Worm (Caenorhabditis elegans) whole organism, midembryonic: ENCODE measurements around the gene ppm-1.H.

Experiments used
- T22C8.4 ChIP-seq: fragments of 200-800 bp; sonication (Bioruptor generic); IDR thresholded peaks from 2 replicates; pipeline ENCODE4 v1.3.6; 2022; ENCODE audit warnings: missing genetic modification characterization, missing compliant biosample characterization
- cog-1 ChIP-seq: sonication (generic microtip); optimal IDR thresholded peaks from 2 replicates; lab custom pipeline; 2016; ENCODE audit warnings: missing genetic modification characterization, missing compliant biosample characterization
- flt-1 ChIP-seq: fragments of 200-800 bp; sonication (Bioruptor generic); IDR thresholded peaks from 2 replicates; pipeline ENCODE4 v1.3.6; 2022; ENCODE audit warnings: missing genetic modification characterization, missing compliant biosample characterization
- klf-2 ChIP-seq: fragments of 200-800 bp; sonication (Bioruptor generic); conservative IDR thresholded peaks from 2 replicates; pipeline ENCODE4 v1.3.6; 2022; ENCODE audit warnings: missing genetic modification reagents, missing genetic modification characterization, missing compliant biosample characterization
- med-1 ChIP-seq: sonication (generic microtip); optimal IDR thresholded peaks from 2 replicates; lab custom pipeline; 2017; ENCODE audit warnings: missing genetic modification characterization, mild to moderate bottlenecking, missing compliant biosample characterization, antibody characterized with exemption, missing genetic modification reagents; ENCODE audit not compliant: insufficient read depth
- ref-1 ChIP-seq: fragments of 200-800 bp; sonication (Bioruptor generic); conservative IDR thresholded peaks from 2 replicates; pipeline ENCODE4 v1.3.6; 2022; ENCODE audit warnings: missing genetic modification reagents, missing genetic modification characterization, missing compliant biosample characterization
- tab-1 ChIP-seq: fragments of 200-800 bp; sonication (Bioruptor generic); IDR thresholded peaks from 2 replicates; pipeline ENCODE4 v1.3.6; 2022; ENCODE audit warnings: missing genetic modification characterization, missing compliant biosample characterization
- ztf-23 ChIP-seq: fragments of 200-800 bp; sonication (Bioruptor generic); IDR thresholded peaks from 2 replicates; pipeline ENCODE4 v1.3.6; 2022; ENCODE audit warnings: missing genetic modification reagents, missing genetic modification characterization, missing compliant biosample characterization
- ztf-29 ChIP-seq: fragments of 200-800 bp; sonication (Bioruptor generic); IDR thresholded peaks from 2 replicates; pipeline ENCODE4 v1.3.6; 2022; ENCODE audit warnings: missing genetic modification reagents, missing genetic modification characterization, missing compliant biosample characterization

The ppm-1.H gene

DNA sequence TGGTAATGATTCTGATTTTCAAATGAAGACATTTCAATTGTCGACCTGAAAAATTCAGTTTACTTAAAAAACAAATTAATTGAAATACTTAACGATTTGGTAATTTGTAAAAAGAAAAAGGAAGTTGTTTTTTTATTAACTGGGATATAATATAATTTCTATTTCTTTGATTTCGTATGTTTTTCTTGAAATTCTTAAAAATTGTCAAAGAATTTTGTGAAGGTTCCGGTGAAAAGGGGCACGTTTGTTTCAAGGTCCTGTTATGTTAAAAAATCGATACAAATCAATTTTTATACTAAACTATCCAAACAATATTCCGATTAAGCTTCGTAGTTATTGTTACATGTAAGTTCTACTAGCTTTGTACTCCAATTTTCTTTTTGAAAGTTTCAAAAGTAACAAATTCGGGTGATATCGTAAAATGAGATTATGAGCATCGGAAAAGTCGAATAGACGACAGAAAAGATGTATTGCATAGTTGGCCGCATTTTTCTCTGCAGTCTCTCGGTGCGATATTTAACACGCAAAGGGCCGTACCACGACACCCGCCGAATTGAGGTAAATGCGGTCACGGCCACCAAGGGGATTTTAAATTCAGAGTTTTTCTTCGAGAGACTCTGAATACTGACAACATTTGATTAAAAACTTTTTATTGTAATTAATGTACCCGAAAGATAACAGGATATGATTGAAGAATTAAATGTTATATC is 8.8 kb downstream of the ppm-1.H start, which contains the start of gene Y39C12A.9:
Gene Y39C12A.9 (minus strand): TSS at position 51 of the 710 bp plus-strand sequence.
- no peak for TF ChIP-seq ztf-23
- no peak for TF ChIP-seq med-1 (GFP tag; lab: Kevin White, UChicago)
- TF ChIP-seq ztf-29 (GFP tag; lab: Robert Waterston, UW) = no peak
- TF ChIP-seq T22C8.4 (GFP tag; lab: Robert Waterston, UW) = no peak
- TF ChIP-seq flt-1 (GFP tag; lab: Robert Waterston, UW) = no peak
- no peak for TF ChIP-seq klf-2 (GFP tag; lab: Robert Waterston, UW)
- no peak for TF ChIP-seq tab-1

- TF ChIP-seq T22C8.4 (GFP tag; lab: Robert Waterston, UW) = no peak
- no peak for TF ChIP-seq med-1 (GFP tag; lab: Kevin White, UChicago)
- no peak for TF ChIP-seq cog-1 (tag; lab: Kevin White, UChicago)
- no peak for TF ChIP-seq tab-1
These were observed 15.5 kb downstream of the ppm-1.H start, which contains the start of gene dnj-26 for ce11 chrIV:12252579-12252978. dnj-26 (minus strand) TSS chrIV:12252679.

- TF ChIP-seq tab-1 (no peak), ref-1 (GFP tag; lab: Robert Waterston, UW) (no peak), ztf-29 (GFP tag; lab: Robert Waterston, UW) (no peak), med-1 (GFP tag; lab: Kevin White, UChicago) (no peak), ztf-23 (no peak), klf-2 (GFP tag; lab: Robert Waterston, UW) (no peak)
These were observed 23.4 kb downstream of the ppm-1.H start, which contains the start of gene sre-15 for ce11 chrIV:12244706-12245105. sre-15 (minus strand) TSS chrIV:12244806.

- no peak for TF ChIP-seq cog-1 (tag; lab: Kevin White, UChicago)
- no peak for TF ChIP-seq flt-1 (GFP tag; lab: Robert Waterston, UW)
- no peak for TF ChIP-seq ref-1 (GFP tag; lab: Robert Waterston, UW)
- TF ChIP-seq ztf-29 (GFP tag; lab: Robert Waterston, UW) = no peak
- no peak for TF ChIP-seq ztf-23
- no peak for TF ChIP-seq tab-1
- TF ChIP-seq klf-2 (GFP tag; lab: Robert Waterston, UW) = no peak
- no peak for TF ChIP-seq T22C8.4 (GFP tag; lab: Robert Waterston, UW)
- no peak for TF ChIP-seq med-1 (GFP tag; lab: Kevin White, UChicago)
These were observed 29.3 kb downstream of the ppm-1.H start, which contains the start of gene sre-19 for ce11 chrIV:12238851-12239250. sre-19 (minus strand) TSS chrIV:12238951.

DNA sequence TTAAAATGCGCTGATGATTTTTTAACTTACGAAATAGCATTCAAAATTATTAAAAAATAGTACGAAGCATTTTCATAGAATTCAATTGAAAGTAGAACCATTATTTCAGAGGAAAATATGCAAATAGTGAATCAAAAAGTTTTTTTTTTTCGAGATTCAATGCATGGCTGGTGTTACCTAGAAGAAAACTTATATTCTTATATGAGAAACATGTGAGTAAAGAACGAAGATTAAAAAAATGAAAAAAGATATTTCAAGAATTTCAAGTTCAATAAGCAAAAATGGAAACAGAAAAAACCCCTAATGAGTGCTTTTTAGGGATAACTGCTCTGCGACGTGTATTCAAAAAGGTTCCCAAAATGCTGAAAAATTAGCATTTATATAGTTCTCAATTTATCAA is 32.1 kb downstream of the ppm-1.H start, which contains the start of gene sre-16:
Gene sre-16 (minus strand): TSS at position 101 of the 400 bp plus-strand sequence.
- TF ChIP-seq klf-2 (GFP tag; lab: Robert Waterston, UW) = no peak

ce11 chrIV:12229679-12230078 is 38.4 kb downstream of the ppm-1.H start, which contains the start of gene sre-18:
sre-18 (minus strand) TSS chrIV:12229779.
- TF ChIP-seq ztf-29 (GFP tag; lab: Robert Waterston, UW) = no peak
- TF ChIP-seq T22C8.4 (GFP tag; lab: Robert Waterston, UW) = no peak
- TF ChIP-seq ref-1 (GFP tag; lab: Robert Waterston, UW) = no peak
- TF ChIP-seq cog-1 (tag; lab: Kevin White, UChicago) = no peak
- no peak for TF ChIP-seq ztf-23
- TF ChIP-seq klf-2 (GFP tag; lab: Robert Waterston, UW) = no peak
- TF ChIP-seq flt-1 (GFP tag; lab: Robert Waterston, UW) = no peak
- no peak for TF ChIP-seq tab-1

DNA sequence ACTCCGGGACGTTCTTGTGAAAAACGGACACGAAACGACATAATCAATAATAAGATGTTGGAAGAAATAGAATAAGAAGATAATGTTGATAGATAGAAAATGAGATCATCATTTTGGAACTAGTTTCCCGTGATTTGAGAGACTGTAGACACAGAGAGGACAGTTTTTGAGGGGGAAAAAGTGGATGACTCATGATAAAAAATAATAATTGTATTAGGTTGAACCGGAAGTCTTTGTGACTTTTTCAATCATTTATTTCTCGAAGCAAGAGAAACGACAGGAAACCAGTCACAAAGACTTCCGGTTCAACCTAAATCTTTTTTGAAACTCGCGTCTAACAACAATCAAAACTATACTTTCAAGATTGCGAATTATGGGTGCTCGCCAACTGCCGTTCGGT is 41.1 kb downstream of the ppm-1.H start, which contains the start of gene mlt-3:
Gene mlt-3 (minus strand): TSS at position 101 of the 400 bp plus-strand sequence.
- TF ChIP-seq ztf-23 = no peak
- no peak for TF ChIP-seq med-1 (GFP tag; lab: Kevin White, UChicago)
- no peak for TF ChIP-seq flt-1 (GFP tag; lab: Robert Waterston, UW)
- no peak for TF ChIP-seq T22C8.4 (GFP tag; lab: Robert Waterston, UW)
- TF ChIP-seq klf-2 (GFP tag; lab: Robert Waterston, UW) = no peak
- TF ChIP-seq ztf-29 (GFP tag; lab: Robert Waterston, UW) = no peak
- no peak for TF ChIP-seq tab-1
- no peak for TF ChIP-seq ref-1 (GFP tag; lab: Robert Waterston, UW)
- no peak for TF ChIP-seq cog-1 (tag; lab: Kevin White, UChicago)

DNA sequence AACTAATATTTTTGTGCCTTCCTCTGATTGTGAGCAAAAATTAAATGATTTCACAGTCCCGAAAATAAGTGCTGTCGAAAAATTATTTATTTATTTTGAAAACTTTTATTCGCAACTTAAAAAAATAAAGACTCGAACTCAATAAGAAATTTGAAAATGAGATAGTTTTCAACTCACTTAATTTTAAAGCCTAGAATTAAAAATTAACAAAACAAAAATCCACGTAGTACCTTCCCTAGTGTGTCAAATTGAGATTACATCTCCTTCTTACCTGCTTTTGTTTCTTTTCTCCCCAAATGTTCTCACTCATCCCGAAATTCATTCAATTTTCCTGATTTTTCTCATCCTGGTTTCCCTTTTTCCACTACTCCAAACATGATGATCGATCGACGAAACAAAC is 48.8 kb downstream of the ppm-1.H start, which contains the start of gene F35G2.5:
Gene F35G2.5 (plus strand): TSS at position 301 of the 400 bp plus-strand sequence.
- TF ChIP-seq ztf-29 (GFP tag; lab: Robert Waterston, UW) (no peak), tab-1 (no peak), ztf-23 (no peak), med-1 (GFP tag; lab: Kevin White, UChicago) (no peak), flt-1 (GFP tag; lab: Robert Waterston, UW) (no peak), T22C8.4 (GFP tag; lab: Robert Waterston, UW) (no peak), klf-2 (GFP tag; lab: Robert Waterston, UW) (no peak), ref-1 (GFP tag; lab: Robert Waterston, UW) (no peak), cog-1 (tag; lab: Kevin White, UChicago) (no peak)

DNA sequence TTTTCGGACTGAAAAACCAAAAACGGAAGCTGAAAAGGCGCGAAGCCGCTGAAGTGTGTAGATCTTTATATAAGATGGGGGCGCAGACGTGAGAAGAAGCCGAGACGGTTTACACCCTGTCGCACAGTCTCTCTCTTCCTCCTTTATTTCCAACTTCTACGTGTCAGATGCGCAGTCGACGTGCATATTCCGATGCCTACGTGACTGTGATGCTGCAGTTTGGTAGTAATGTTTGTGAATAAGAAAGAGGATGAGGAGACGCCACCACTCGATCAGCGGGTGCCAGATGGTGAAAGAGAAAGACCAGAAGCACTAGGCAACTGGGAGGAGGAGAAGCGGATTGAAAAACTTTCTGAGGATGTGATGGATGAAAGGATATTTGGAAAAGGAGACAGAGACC is 49.9 kb downstream of the ppm-1.H start:
- TF ChIP-seq med-1 (GFP tag; lab: Kevin White, UChicago) = no peak
- TF ChIP-seq klf-2 (GFP tag; lab: Robert Waterston, UW) = no peak
- no peak for TF ChIP-seq flt-1 (GFP tag; lab: Robert Waterston, UW)
- no peak for TF ChIP-seq cog-1 (tag; lab: Kevin White, UChicago)
- TF ChIP-seq ztf-23 = no peak
- no peak for TF ChIP-seq tab-1
- no peak for TF ChIP-seq ztf-29 (GFP tag; lab: Robert Waterston, UW)
